Worm (Caenorhabditis elegans) whole organism, L2 larva: ENCODE results near the gene mfsd-8.

Experiments used
- fos-1 ChIP-seq: fragments of 150-350 bp; optimal IDR thresholded peaks from 2 replicates; lab custom pipeline; 2014; ENCODE audit warnings: missing biosample characterization, missing genetic modification characterization
- nhr-11 ChIP-seq: fragments of 150-350 bp; optimal IDR thresholded peaks from 2 replicates; lab custom pipeline; 2014; ENCODE audit warnings: missing biosample characterization, missing genetic modification characterization
- skn-1 ChIP-seq: sonication (generic microtip); optimal IDR thresholded peaks from 2 replicates; lab custom pipeline; 2017; ENCODE audit warnings: missing biosample characterization, missing genetic modification characterization
- snpc-4 ChIP-seq: fragments of 150-350 bp; optimal IDR thresholded peaks from 2 replicates; lab custom pipeline; 2014; ENCODE audit warnings: missing biosample characterization, missing genetic modification characterization
- zag-1 ChIP-seq: fragments of 150-350 bp; optimal IDR thresholded peaks from 2 replicates; lab custom pipeline; 2014; ENCODE audit warnings: missing biosample characterization, missing genetic modification characterization
- ztf-1 ChIP-seq: fragments of 200-800 bp; sonication (Bioruptor generic); conservative IDR thresholded peaks from 2 replicates; pipeline ENCODE4 v1.3.6; 2022; ENCODE audit warnings: missing genetic modification characterization, missing compliant biosample characterization

DNA sequence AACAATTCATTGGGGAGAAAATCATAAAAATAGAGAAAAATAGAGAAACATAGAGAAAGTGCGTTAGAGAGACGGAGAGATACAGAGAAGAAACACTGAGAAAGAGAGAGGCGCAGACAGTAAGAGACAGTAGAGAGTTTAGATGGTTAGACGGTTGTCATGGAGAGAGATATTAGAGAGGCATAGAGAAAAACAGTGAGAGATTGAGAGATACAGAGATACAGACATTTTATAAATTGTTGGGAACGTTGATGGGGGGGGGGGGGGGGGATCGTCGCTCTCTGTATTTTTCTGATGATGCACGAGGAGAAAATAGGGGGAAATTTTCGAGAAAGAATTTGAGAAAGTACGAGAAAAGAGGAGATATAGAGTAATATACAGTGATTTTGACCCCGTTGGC is 2.8 kb upstream of the mfsd-8 start:
- TF ChIP-seq ztf-1 (GFP tag; lab: Robert Waterston, UW), result no peak
- no peak for TF ChIP-seq zag-1 (tag; lab: Kevin White, UChicago)
- no peak for TF ChIP-seq skn-1 (tag; lab: Kevin White, UChicago)
- peak; percentile 6 for TF ChIP-seq snpc-4
- TF ChIP-seq nhr-11 (tag; lab: Kevin White, UChicago), result no peak
- peak; percentile 47 for TF ChIP-seq fos-1 (tag; lab: Kevin White, UChicago)
